Worm (Caenorhabditis elegans): ENCODE measurements around the gene glb-4.

- TF ChIP-seq nhr-11 (tag; optimal IDR thresholded peaks at IDR 0.05) (peak; percentile 67), F26F4.8 (GFP tag; conservative IDR thresholded peaks at IDR 0.05) (no peak), D1046.2 (GFP tag; IDR thresholded peaks at IDR 0.05) (peak; percentile 98), zag-1 (tag; optimal IDR thresholded peaks at IDR 0.05) (no peak), fos-1 (tag; optimal IDR thresholded peaks at IDR 0.05) (no peak), nhr-77 (tag; optimal IDR thresholded peaks at IDR 0.05) (peak; percentile 86), nhr-6 (tag; optimal IDR thresholded peaks at IDR 0.05) (peak; percentile 81), unc-39 (tag; optimal IDR thresholded peaks at IDR 0.05) (no peak), ceh-28 (tag; optimal IDR thresholded peaks at IDR 0.05) (no peak), nhr-237 (tag; optimal IDR thresholded peaks at IDR 0.05) (no peak), lin-39 (tag; optimal IDR thresholded peaks at IDR 0.05) (no peak)
Observed at ce11 chrII:11097154-11097887, 13.7 kb downstream of the glb-4 start, which contains the start of the genes rpl-36.A and nuo-1.
